Fruit fly (Drosophila melanogaster): ENCODE results near the gene HDAC3.

DNA sequence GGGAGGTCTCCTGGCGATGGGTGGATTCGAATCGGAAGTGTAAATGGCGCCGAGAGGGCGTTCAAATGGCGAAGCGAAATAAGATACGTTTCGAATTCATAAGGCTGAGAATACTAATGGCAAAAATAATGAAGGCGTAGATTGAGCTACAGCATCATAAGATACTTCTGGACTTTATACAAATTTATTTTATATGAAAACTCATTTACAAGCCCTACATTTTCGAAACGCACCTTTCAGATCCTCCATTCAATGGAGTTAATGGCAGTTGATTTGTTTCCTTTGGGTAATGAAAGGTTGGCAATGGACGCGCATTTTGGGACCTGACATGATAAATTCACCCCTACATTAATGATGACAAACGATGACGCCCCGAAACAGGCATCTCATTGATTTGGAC is 40.4 kb upstream of the HDAC3 start:
- TF ChIP-seq OdsH (GFP tag; optimal IDR thresholded peaks at IDR 0.05) (no peak), CG6808 (GFP tag; optimal IDR thresholded peaks at IDR 0.05) (no peak), CG10631 (GFP tag; optimal IDR thresholded peaks at IDR 0.05) (no peak), Sox102F (GFP tag; optimal IDR thresholded peaks at IDR 0.05) (no peak), topi (GFP tag; optimal IDR thresholded peaks at IDR 0.05) (peak; percentile 10), esn (GFP tag; optimal IDR thresholded peaks at IDR 0.05) (peak; percentile 10), CG11762 (GFP tag; optimal IDR thresholded peaks at IDR 0.05; ENCODE audit: insufficient read depth) (no peak), CG6854 (GFP tag; optimal IDR thresholded peaks at IDR 0.05) (no peak)
